Worm (Caenorhabditis elegans) whole organism, L2 larva: ENCODE results near the gene C33F10.4.

ENCODE experiments used
- ama-1 ChIP-seq: fragments of 150-350 bp; optimal IDR thresholded peaks from 2 replicates; lab custom pipeline; 2018; ENCODE audit warnings: inconsistent platforms
- nhr-11 ChIP-seq: fragments of 150-350 bp; optimal IDR thresholded peaks from 2 replicates; lab custom pipeline; 2014; ENCODE audit warnings: missing biosample characterization, missing genetic modification characterization
- nhr-129 ChIP-seq: fragments of 150-350 bp; optimal IDR thresholded peaks from 2 replicates; lab custom pipeline; 2014; ENCODE audit warnings: missing biosample characterization, missing genetic modification characterization
- snpc-4 ChIP-seq: fragments of 150-350 bp; optimal IDR thresholded peaks from 2 replicates; lab custom pipeline; 2014; ENCODE audit warnings: missing biosample characterization, missing genetic modification characterization
- ztf-11 ChIP-seq: sonication (generic microtip); optimal IDR thresholded peaks from 2 replicates; lab custom pipeline; 2017; ENCODE audit warnings: missing biosample characterization, missing genetic modification characterization
- ztf-4 ChIP-seq: fragments of 150-350 bp; optimal IDR thresholded peaks from 2 replicates; lab custom pipeline; 2014; ENCODE audit warnings: missing biosample characterization, missing genetic modification characterization

- TF ChIP-seq ama-1 (no peak), ztf-11 (tag; lab: Kevin White, UChicago) (no peak), snpc-4 (tag; lab: Kevin White, UChicago) (no peak), nhr-129 (tag; lab: Kevin White, UChicago) (no peak), ztf-4 (no peak), nhr-11 (tag; lab: Kevin White, UChicago) (no peak)
These were observed 19.8 kb upstream of the C33F10.4 start for ce11 chrII:4775802-4776201.
